Worm (Caenorhabditis elegans): ENCODE data around the gene C03B1.9.

Gene C03B1.9

DNA sequence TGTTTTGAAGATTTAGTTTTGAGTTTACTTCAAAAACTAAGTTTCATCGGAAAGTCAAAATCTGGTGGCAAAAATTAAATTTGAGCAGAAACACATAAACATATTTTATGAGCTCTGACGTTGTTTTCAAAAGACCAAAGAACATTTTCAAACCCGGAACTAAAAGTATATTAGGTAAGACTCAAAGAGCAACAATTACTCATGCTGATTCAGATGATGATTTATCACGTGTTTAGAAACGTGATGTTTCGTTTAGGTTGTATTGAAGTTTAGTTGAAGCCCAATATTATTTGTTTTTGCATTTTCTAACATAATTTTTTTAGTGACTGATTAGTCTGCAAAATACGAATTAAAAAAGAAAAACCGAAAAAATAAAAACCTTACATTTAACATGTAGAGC lies 6.8 kb upstream of the C03B1.9 start (continued):
- TF ChIP-seq nhr-71 (tag; optimal IDR thresholded peaks at IDR 0.05) (peak; percentile 51), snpc-4 (tag; optimal IDR thresholded peaks at IDR 0.05) (no peak), lin-14 (GFP tag; optimal IDR thresholded peaks at IDR 0.05) (no peak), nhr-11 (tag; optimal IDR thresholded peaks at IDR 0.05) (no peak)

ce11 chrX:6350016-6350415 lies 3.1 kb upstream of the C03B1.9 start, which contains the start of gene C03B1.6:
C03B1.6 (plus strand) TSS chrX:6350316.
- TF ChIP-seq dsc-1 (tag; optimal IDR thresholded peaks at IDR 0.05) (peak; percentile 7), lin-15B (tag; optimal IDR thresholded peaks at IDR 0.05) (no peak)

DNA sequence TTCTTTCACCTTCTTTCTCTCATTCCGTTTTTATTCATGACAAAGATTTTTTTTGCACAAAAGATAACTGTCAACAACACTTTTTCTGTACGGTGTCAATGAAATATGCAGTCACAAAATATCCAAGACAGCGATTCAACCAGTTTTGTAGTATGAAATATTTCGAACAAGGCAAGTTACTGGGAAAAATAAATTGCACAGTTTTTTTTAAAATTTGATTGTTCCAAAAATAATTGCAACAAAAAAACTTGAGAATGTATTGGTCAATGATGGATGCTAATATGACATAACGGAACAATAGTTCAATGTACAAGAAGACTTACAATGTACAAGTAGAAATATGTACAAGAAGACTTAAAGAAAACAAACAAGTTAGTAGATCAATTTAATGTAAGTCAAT lies 1.1 kb downstream of the C03B1.9 start:
- TF ChIP-seq fkh-8 (tag; optimal IDR thresholded peaks at IDR 0.05), result no peak
- no peak for TF ChIP-seq lin-39 (tag; optimal IDR thresholded peaks at IDR 0.05)
- no peak for TF ChIP-seq nhr-76 (tag; optimal IDR thresholded peaks at IDR 0.05)
- TF ChIP-seq nhr-20 (tag; optimal IDR thresholded peaks at IDR 0.05), result no peak
- no peak for TF ChIP-seq nhr-90 (tag; optimal IDR thresholded peaks at IDR 0.05; ENCODE audit: poor library complexity)
- no peak for TF ChIP-seq mdl-1 (tag; optimal IDR thresholded peaks at IDR 0.05)
- no peak for TF ChIP-seq ceh-82 (tag; optimal IDR thresholded peaks at IDR 0.05)
- no peak for TF ChIP-seq unc-98 (GFP tag; IDR thresholded peaks at IDR 0.05)
- TF ChIP-seq grh-1 (GFP tag; IDR thresholded peaks at IDR 0.05), result no peak
- TF ChIP-seq C16A3.4 (tag; optimal IDR thresholded peaks at IDR 0.05), result no peak
- no peak for TF ChIP-seq Y116A8C.19 (tag; optimal IDR thresholded peaks at IDR 0.05; ENCODE audit: borderline replicate concordance)
- TF ChIP-seq dpl-1 (GFP tag; optimal IDR thresholded peaks at IDR 0.05), result no peak
- TF ChIP-seq nhr-77 (tag; optimal IDR thresholded peaks at IDR 0.05), result no peak

- TF ChIP-seq pqm-1 (tag; optimal IDR thresholded peaks at IDR 0.05) (no peak), lin-15B (tag; optimal IDR thresholded peaks at IDR 0.05) (no peak), aly-2 (tag; optimal IDR thresholded peaks at IDR 0.05) (no peak), unc-98 (GFP tag; IDR thresholded peaks at IDR 0.05) (no peak), hlh-17 (GFP tag; optimal IDR thresholded peaks at IDR 0.05; ENCODE audit: borderline replicate concordance) (no peak), nhr-77 (tag; optimal IDR thresholded peaks at IDR 0.05) (no peak), elt-3 (tag; optimal IDR thresholded peaks at IDR 0.05) (no peak), nhr-20 (tag; optimal IDR thresholded peaks at IDR 0.05) (no peak), lin-14 (GFP tag; optimal IDR thresholded peaks at IDR 0.05) (no peak)
Observed at ce11 chrX:6341513-6341912, 5.4 kb downstream of the C03B1.9 start, which contains the start of gene C03B1.7. C03B1.7 (plus strand) TSS chrX:6341813.

DNA sequence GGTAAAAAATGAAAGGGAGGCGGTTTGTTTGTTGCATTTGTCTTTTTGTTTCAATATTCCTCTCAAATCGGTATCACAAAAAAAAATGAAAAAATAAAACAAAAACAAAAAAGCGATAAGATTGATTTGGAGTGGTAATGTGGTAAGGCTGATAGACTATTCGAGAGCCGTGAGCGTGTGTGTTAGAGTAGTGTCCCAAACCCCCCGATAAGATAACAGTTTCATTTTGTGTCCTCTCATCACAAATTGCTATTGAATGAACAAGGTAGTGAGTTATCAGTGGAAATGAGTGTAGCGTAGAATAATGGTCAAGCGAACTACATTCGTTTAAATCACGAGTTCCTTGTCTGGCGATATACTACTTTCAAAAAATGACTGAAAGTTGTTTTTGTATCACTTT lies 8.5 kb downstream of the C03B1.9 start:
- TF ChIP-seq vab-15 (tag; optimal IDR thresholded peaks at IDR 0.05), result no peak
- no peak for TF ChIP-seq rnt-1 (tag; optimal IDR thresholded peaks at IDR 0.05)
- TF ChIP-seq ceh-8 (GFP tag; optimal IDR thresholded peaks at IDR 0.05), result no peak
- TF ChIP-seq nhr-90 (tag; optimal IDR thresholded peaks at IDR 0.05; ENCODE audit: poor library complexity), result peak; percentile 38
- TF ChIP-seq pqm-1 (tag; optimal IDR thresholded peaks at IDR 0.05), result peak; percentile 20
- TF ChIP-seq sptf-1 (tag; optimal IDR thresholded peaks at IDR 0.05), result no peak
- no peak for TF ChIP-seq nhr-85 (tag)
- no peak for TF ChIP-seq tbx-2 (tag; optimal IDR thresholded peaks at IDR 0.05)
- no peak for TF ChIP-seq mdl-1 (tag; optimal IDR thresholded peaks at IDR 0.05)
- no peak for TF ChIP-seq snu-23 (GFP tag; optimal IDR thresholded peaks at IDR 0.05)
- TF ChIP-seq nhr-20 (tag; optimal IDR thresholded peaks at IDR 0.05), result peak; percentile 41
- TF ChIP-seq elt-2 (tag; optimal IDR thresholded peaks at IDR 0.05), result peak; percentile 95
- TF ChIP-seq ama-1 (optimal IDR thresholded peaks at IDR 0.05), result no peak
- no peak for TF ChIP-seq lin-13 (GFP tag; optimal IDR thresholded peaks at IDR 0.05)
- TF ChIP-seq nhr-84 (tag; optimal IDR thresholded peaks at IDR 0.05), result no peak
- TF ChIP-seq C16A3.4 (tag; optimal IDR thresholded peaks at IDR 0.05), result no peak
- TF ChIP-seq lin-39 (tag; optimal IDR thresholded peaks at IDR 0.05), result no peak
- TF ChIP-seq mab-9 (GFP tag; IDR thresholded peaks at IDR 0.05), result no peak
- TF ChIP-seq jun-1 (tag; optimal IDR thresholded peaks at IDR 0.05), result no peak
- TF ChIP-seq unc-98 (GFP tag; IDR thresholded peaks at IDR 0.05), result no peak
- TF ChIP-seq F16B12.6 (tag; optimal IDR thresholded peaks at IDR 0.05), result no peak
- TF ChIP-seq tlp-1 (tag; optimal IDR thresholded peaks at IDR 0.05), result peak; percentile 15
- TF ChIP-seq ets-5 (GFP tag; IDR thresholded peaks at IDR 0.05), result no peak
- peak in 1 of 2 experiments; percentile 45 for TF ChIP-seq lin-35 (GFP tag; optimal IDR thresholded peaks at IDR 0.05)
- TF ChIP-seq efl-1 (optimal IDR thresholded peaks at IDR 0.05), result no peak
- peak in 1 of 2 experiments; percentile 38 for TF ChIP-seq efl-1 (GFP tag; optimal IDR thresholded peaks at IDR 0.05 in 1 of 2)
- TF ChIP-seq irx-1 (tag; optimal IDR thresholded peaks at IDR 0.05), result no peak
- TF ChIP-seq nhr-71 (tag; optimal IDR thresholded peaks at IDR 0.05), result peak; percentile 15
- no peak for TF ChIP-seq mef-2 (tag; optimal IDR thresholded peaks at IDR 0.05)
